Fruit fly (Drosophila melanogaster): ENCODE data around the gene CG14053.

Gene CG14053

DNA sequence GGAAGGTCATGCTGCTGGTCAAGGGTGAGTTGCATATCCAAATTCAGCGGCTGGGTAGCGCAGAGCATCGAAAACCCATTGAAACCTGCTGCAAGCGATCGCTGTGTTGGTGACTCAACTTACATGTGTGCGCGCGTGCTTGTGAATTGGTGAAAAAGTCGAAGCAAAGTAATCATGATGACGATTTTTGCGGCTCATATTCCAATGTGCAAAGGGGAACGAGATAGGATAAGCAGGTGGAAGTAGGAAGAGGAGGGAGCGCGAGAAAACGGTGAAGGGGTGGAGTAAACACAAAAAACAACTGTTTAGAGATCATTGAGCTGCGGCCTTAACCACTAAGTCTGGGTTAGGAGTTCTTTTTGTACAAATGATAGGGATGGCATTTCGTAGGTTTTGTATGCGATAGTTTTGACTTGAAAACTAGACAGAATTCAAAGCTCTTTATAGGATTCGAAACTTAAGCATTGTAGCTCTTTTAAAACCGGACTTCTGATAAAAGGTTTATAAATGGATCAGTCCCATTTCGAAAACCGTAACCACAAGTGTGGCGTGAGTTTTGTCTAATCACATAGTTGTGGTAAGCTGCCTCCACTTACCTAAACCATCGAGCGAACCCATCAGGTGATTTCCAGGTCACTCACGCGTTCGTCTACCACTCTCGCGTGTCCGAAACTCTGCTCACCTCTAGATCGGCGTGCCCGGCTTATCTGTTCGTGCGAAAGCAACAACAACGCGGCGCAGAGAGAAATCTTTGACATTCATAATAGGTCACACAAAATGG, 47.8 kb downstream of the CG14053 start:
- TF ChIP-seq Ets98B (GFP tag; IDR thresholded peaks at IDR 0.05) (no peak; the same call in 1 of the 2 replicates), CG13204 (GFP tag; optimal IDR thresholded peaks at IDR 0.05) (no peak), rn (GFP tag; IDR thresholded peaks at IDR 0.05) (no peak), CG14655 (GFP tag; optimal IDR thresholded peaks at IDR 0.05) (peak; percentile 60), D1 (tag; optimal IDR thresholded peaks at IDR 0.05) (no peak), Pif1B (GFP tag; optimal IDR thresholded peaks at IDR 0.05) (no peak), EcR (GFP tag; optimal IDR thresholded peaks at IDR 0.05) (peak; percentile 8), CG9948 (tag; optimal IDR thresholded peaks at IDR 0.05) (peak; percentile 41), CG10348 (GFP tag; IDR thresholded peaks at IDR 0.05) (no peak), CG4496 (GFP tag; IDR thresholded peaks at IDR 0.05) (peak; percentile 23; the same call in 1 of the 3 replicates), CG17806 (tag; optimal IDR thresholded peaks at IDR 0.05) (peak; percentile 46), Pif1A (GFP tag; optimal IDR thresholded peaks at IDR 0.05) (peak; percentile 54), CG34367 (tag; optimal IDR thresholded peaks at IDR 0.05) (peak; percentile 39), gl (tag; optimal IDR thresholded peaks at IDR 0.05) (no peak), Snoo (tag; optimal IDR thresholded peaks at IDR 0.05) (peak; percentile 25), CG15710 (tag; optimal IDR thresholded peaks at IDR 0.05) (peak; percentile 52), CG32121 (GFP tag; IDR thresholded peaks at IDR 0.05) (peak; percentile 52), CG8159 (tag; optimal IDR thresholded peaks at IDR 0.05) (peak; percentile 52), CG12605 (GFP tag; IDR thresholded peaks at IDR 0.05) (no peak), fd96Ca (GFP tag; IDR thresholded peaks at IDR 0.05) (peak; percentile 71; the same call in 2 of the 3 replicates), CG8301 (tag; optimal IDR thresholded peaks at IDR 0.05) (peak; percentile 31)

- TF ChIP-seq CG8301 (tag; optimal IDR thresholded peaks at IDR 0.05): no peak
- TF ChIP-seq CG34367 (tag; optimal IDR thresholded peaks at IDR 0.05): no peak
- peak; percentile 41; the same call in 1 of the 2 replicates for TF ChIP-seq Ets98B (GFP tag; IDR thresholded peaks at IDR 0.05)
- peak; percentile 30; the same call in 1 of the 3 replicates for TF ChIP-seq CG4496 (GFP tag; IDR thresholded peaks at IDR 0.05)
- peak; percentile 47 for TF ChIP-seq CG12605 (GFP tag; IDR thresholded peaks at IDR 0.05)
- TF ChIP-seq EcR (GFP tag; optimal IDR thresholded peaks at IDR 0.05): peak; percentile 57
- no peak for TF ChIP-seq Pif1B (GFP tag; optimal IDR thresholded peaks at IDR 0.05)
Observed at dm6 chrX:2145114-2145513, 48.6 kb downstream of the CG14053 start, which contains the start of gene Pgd. Pgd (plus strand) TSS chrX:2145136.

DNA sequence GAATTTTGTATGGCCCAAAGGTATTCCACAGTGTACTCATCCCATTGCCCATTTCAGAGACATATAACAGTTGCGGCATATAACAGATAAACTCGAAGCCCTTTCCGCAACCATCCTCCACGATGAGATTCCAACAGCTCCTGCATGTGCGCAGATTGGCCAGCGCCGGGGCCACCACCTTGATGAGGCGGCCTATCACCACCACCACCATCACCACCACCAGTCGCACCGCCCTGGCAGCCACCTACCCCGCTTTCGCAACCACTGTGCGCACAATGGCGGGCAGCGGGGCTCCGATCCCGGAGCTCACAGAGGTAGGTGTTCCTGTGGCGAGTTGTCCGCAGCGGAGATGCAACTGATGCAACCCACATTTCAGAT, 50.8 kb downstream of the CG14053 start:
- TF ChIP-seq CG10348 (GFP tag; IDR thresholded peaks at IDR 0.05) (no peak), Ets98B (GFP tag; IDR thresholded peaks at IDR 0.05) (no peak), CG4496 (GFP tag; IDR thresholded peaks at IDR 0.05) (no peak), rn (GFP tag; IDR thresholded peaks at IDR 0.05) (no peak), CG9948 (tag; optimal IDR thresholded peaks at IDR 0.05) (no peak), CG17806 (tag; optimal IDR thresholded peaks at IDR 0.05) (no peak), Pif1A (GFP tag; optimal IDR thresholded peaks at IDR 0.05) (no peak), CG12605 (GFP tag; IDR thresholded peaks at IDR 0.05) (no peak), CG13204 (GFP tag; optimal IDR thresholded peaks at IDR 0.05) (no peak)

DNA sequence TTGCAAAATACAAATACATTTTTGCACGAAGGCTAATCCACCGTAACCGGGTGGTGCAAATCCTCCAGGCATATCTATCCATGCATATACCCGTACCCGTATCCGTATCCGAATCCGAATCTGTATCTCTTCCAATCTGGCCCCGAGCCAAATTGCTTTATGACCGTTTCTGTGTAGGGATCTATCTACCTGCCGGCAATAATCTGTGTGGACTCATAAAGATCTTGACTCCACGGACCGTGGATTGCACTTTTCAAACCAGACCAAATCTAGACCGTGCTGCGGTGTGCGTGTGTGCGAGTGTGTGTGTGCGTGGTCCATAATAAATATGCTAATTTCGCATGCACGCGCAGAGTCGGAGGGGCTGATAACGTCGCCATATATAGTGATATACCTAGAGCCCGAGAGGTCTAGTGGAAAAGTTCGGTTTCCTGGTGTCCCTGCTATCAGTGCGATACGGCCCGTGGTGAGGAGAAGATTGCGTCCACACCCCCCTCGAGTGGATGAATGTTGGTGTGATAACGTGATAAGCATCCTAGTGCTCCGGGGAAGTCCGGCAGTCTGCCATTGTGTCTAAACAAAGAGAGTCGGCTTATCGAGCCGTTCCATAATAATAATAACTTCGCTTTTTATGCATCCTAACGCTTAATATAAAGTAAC, 51.3 kb downstream of the CG14053 start:
- TF ChIP-seq CG8159 (tag; optimal IDR thresholded peaks at IDR 0.05) (no peak), Pif1B (GFP tag; optimal IDR thresholded peaks at IDR 0.05) (no peak)

dm6 chrX:2141854-2142216, 51.9 kb downstream of the CG14053 start:
- TF ChIP-seq CG32121 (GFP tag; IDR thresholded peaks at IDR 0.05) (peak; percentile 51), gl (tag; optimal IDR thresholded peaks at IDR 0.05) (peak; percentile 20), CG9948 (tag; optimal IDR thresholded peaks at IDR 0.05) (no peak), Snoo (tag; optimal IDR thresholded peaks at IDR 0.05) (peak; percentile 6), EcR (GFP tag; optimal IDR thresholded peaks at IDR 0.05) (no peak), Ets98B (GFP tag; IDR thresholded peaks at IDR 0.05) (peak; percentile 37; the same call in 1 of the 2 replicates), CG10348 (GFP tag; IDR thresholded peaks at IDR 0.05) (no peak), CG8301 (tag; optimal IDR thresholded peaks at IDR 0.05) (peak; percentile 11), CG8159 (tag; optimal IDR thresholded peaks at IDR 0.05) (peak; percentile 16), CG17806 (tag; optimal IDR thresholded peaks at IDR 0.05) (peak; percentile 2), CG12605 (GFP tag; IDR thresholded peaks at IDR 0.05) (peak; percentile 46; the same call in 1 of the 2 replicates), Pif1A (GFP tag; optimal IDR thresholded peaks at IDR 0.05) (peak; percentile 54), CG14655 (GFP tag; optimal IDR thresholded peaks at IDR 0.05) (peak; percentile 34), CG4496 (GFP tag; IDR thresholded peaks at IDR 0.05) (peak; percentile 60; the same call in 2 of the 3 replicates), CG15710 (tag; optimal IDR thresholded peaks at IDR 0.05) (peak; percentile 5), CG13204 (GFP tag; optimal IDR thresholded peaks at IDR 0.05) (no peak), CG34367 (tag; optimal IDR thresholded peaks at IDR 0.05) (no peak), Pif1B (GFP tag; optimal IDR thresholded peaks at IDR 0.05) (peak; percentile 58), D1 (tag; optimal IDR thresholded peaks at IDR 0.05) (no peak), fd96Ca (GFP tag; IDR thresholded peaks at IDR 0.05) (no peak), rn (GFP tag; IDR thresholded peaks at IDR 0.05) (no peak)

All from whole organism, pupa.